Fruit fly (Drosophila melanogaster) whole organism, larva: Measurements from ENCODE around the gene Ctr1B.

Experiments used
- noc ChIP-seq: fragments of 200-800 bp; sonication (Bioruptor generic); optimal IDR thresholded peaks from 3 replicates; lab custom pipeline; 2019; ENCODE audit warnings: missing biosample characterization, mild to moderate bottlenecking, missing genetic modification characterization, moderate library complexity

Gene Ctr1B

DNA sequence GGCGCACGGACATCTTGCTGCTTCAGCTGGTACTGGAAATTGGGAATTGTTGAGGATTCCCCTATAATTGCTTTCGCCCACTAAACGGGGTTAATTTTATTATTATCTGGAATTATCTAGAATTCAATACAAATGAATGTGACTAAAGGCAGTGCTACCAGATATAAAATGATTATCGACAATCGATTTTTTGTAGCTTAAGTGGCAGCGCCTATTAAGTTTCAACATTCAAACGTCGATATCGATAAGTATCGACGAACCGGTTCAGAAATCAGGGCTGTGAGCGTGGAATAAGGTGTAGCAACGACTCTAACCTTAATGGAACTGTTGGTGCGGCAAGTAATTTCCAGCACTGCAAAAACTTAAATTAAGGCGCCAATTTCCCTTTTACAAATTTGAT lies 12.3 kb upstream of the Ctr1B start, which contains the start of gene Sgt1:
TSS of gene Sgt1 (minus strand) at position 165 of the 400 bp plus-strand sequence.
- TF ChIP-seq noc (tag; lab: Kevin White, UChicago) = no peak

DNA sequence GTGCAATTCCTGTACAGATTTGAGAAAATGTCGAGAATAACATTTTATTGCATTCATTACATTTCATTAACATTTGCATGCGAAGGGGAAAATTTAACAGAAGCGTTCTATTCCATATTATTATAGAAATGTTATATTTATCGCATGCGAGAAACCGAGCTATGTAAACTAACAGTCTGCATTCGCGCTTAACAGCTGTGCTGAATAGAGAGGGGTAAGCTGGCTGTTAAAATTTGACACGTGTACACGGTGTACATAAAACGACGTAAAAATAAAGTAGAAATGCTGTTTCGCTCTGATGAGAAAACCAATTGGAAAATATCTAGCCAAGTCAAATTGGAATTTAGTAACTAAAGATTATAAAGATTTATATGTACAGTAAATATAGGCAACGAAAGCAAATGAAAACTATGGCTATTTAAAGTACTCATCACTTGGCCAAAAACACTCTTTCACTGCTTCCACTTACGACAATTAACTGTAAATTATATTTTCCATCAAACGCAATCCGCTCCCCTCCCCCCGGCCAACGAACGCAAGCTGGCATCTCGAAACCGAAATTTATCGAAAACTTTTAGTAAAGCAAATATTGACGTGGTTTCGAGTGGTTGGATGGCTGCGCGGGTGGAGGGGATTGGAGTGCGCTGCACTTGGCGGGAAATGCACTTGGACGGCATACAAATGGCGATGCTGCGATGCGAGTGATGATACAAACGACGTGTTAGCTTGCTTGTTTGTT lies 11.1 kb upstream of the Ctr1B start:
- TF ChIP-seq noc (tag; lab: Kevin White, UChicago) = no peak

- no peak for TF ChIP-seq noc (tag; lab: Kevin White, UChicago)
These were observed 10.5 kb upstream of the Ctr1B start for dm6 chr3R:8306927-8307261.

DNA sequence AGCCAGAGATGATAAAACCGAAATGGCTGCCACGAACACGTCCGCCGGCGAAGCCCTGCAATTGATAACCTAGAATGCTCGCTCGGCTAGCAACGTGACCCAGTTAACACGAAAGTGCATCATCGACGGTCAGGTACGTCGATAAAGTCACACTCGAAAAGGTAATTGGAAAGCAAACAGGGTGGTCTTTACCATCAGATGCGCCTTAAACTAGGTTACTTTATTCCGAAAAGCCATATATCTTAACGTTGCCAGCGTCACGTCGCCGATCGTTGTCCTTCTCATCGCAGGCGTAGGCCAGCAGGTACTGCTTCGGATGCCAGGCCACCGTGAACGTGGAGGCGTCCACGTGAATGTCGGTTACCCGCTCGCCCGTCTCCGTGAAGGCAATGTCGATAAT lies 10.1 kb upstream of the Ctr1B start:
- TF ChIP-seq noc (tag; lab: Kevin White, UChicago) = no peak

DNA sequence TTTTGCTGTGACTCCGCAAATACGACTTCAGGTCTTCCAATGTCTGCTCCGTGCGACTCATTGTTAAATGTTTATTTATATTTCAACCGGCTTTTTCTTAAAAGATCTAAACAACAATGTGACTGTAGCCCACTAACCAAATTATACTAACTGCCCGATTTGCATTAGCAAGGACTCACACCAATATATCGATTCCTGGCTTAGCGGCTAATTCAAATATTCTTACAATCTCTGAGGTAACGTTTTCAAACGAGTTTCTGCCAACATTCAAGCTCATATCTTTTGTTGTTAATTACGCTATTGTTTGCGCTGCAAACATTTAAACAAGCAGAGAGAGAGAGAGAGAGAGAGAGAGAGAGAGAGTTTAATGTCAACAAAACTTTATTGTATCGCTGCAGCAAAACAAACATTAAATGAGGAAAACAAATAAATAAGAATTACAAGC lies 8.9 kb upstream of the Ctr1B start, which contains the start of gene tex:
TSS of gene tex (minus strand) at position 131 of the 445 bp plus-strand sequence.
- no peak for TF ChIP-seq noc (tag; lab: Kevin White, UChicago)

DNA sequence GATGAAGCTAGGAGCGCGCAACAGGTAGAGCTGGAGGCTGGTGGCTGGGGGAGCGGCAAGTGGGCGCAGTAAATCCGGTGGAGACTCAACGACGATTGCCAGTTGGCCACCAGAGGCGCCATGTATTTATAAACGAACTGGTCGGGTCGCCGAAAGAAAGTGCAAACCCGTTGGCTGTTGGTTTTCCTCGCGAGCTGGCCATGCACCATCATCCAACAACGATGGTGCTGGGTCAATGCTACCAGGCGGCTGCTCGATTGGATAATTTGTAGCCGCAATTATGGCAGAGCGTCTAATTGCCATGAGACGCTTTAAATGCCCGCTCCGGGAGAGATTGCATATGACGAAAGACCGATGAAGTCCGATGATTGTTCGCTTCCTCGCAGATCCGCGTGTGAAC lies 6.7 kb upstream of the Ctr1B start, which contains the start of gene CG11693:
TSS of gene CG11693 (minus strand) at position 101 of the 400 bp plus-strand sequence.
- no peak for TF ChIP-seq noc (tag; lab: Kevin White, UChicago)

DNA sequence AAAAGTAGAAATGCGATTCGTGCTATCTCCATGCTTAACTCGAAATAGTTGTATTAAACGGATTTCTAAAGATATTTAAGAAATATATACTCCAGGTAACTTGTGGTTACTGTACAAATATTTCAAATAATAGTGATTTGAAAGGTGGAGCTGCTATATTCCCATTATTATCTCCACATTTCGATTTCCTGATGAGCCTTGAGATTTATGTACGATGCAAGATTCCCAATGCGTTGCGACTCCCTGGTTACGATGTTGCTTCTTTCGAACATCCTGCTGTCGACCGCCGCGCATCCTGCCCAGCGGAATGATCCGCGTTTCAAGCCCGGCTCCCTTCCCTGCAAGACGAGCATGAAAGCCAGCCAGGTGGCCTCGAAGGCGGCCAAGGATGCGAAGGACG lies 5.4 kb upstream of the Ctr1B start, which contains the start of the genes CG11694 and CG11698:
TSS of gene CG11694 (minus strand) at position 101 of the 400 bp plus-strand sequence.
TSS of gene CG11698 (plus strand) at position 152 of the 400 bp plus-strand sequence.
- TF ChIP-seq noc (tag; lab: Kevin White, UChicago) = no peak

- no peak for TF ChIP-seq noc (tag; lab: Kevin White, UChicago)
These were observed 4.4 kb upstream of the Ctr1B start, which contains the start of gene CG7483 for dm6 chr3R:8313038-8313437. Gene CG7483 (plus strand): TSS chr3R:8313208.

DNA sequence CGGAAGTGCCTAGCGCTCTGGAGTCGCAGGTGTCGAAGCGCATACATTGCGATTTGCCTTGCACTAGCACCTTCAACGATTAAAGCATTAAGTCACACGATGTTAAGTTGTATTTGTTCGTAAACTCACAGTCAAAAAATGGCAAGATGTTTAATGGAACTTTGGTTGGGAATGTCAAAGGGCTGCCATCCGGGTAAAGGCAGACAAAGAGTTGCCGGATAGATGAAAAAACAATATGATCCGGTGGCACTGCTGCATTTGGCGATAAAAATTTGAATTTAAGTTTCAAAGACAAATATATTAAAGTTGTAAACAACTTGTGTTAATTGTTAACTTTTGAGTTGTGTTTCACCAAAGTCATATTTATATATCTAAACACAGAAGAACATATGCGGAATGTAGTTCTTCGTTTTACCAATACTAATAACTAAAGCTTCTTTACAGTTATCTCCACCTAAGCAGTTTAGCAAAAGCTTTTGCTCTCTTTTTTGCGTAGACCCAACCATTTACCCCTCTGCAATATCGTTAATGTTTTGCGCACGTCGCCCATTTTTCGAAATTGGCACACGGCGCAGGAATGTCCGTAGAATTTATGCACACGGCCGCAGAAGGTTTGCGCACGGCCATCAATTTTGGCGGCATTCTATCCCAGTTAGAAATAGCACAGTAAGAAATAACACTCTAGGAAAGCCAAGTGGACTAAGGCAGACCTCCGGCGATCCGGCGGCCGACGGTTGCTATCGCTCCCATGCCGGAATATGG lies 887 bp upstream of the Ctr1B start, which contains the start of gene Coq2:
TSS of gene Coq2 (minus strand) at position 200 of the 762 bp plus-strand sequence.
- no peak for TF ChIP-seq noc (tag; lab: Kevin White, UChicago)

- TF ChIP-seq noc (tag; lab: Kevin White, UChicago) = no peak
These were observed 410 bp downstream of the Ctr1B start for dm6 chr3R:8317709-8318335.

dm6 chr3R:8321447-8321846 lies 4.0 kb downstream of the Ctr1B start, which contains the start of gene Or85a:
Gene Or85a (plus strand): TSS chr3R:8321747.
- no peak for TF ChIP-seq noc (tag; lab: Kevin White, UChicago)

- no peak for TF ChIP-seq noc (tag; lab: Kevin White, UChicago)
These were observed 6.6 kb downstream of the Ctr1B start, which contains the start of gene CG7443 for dm6 chr3R:8324016-8324415. Gene CG7443 (plus strand): TSS chr3R:8324316.

- TF ChIP-seq noc (tag; lab: Kevin White, UChicago) = no peak
These were observed 9.5 kb downstream of the Ctr1B start for dm6 chr3R:8326884-8327283.

dm6 chr3R:8327967-8328789 lies 10.8 kb downstream of the Ctr1B start:
- no peak for TF ChIP-seq noc (tag; lab: Kevin White, UChicago)

DNA sequence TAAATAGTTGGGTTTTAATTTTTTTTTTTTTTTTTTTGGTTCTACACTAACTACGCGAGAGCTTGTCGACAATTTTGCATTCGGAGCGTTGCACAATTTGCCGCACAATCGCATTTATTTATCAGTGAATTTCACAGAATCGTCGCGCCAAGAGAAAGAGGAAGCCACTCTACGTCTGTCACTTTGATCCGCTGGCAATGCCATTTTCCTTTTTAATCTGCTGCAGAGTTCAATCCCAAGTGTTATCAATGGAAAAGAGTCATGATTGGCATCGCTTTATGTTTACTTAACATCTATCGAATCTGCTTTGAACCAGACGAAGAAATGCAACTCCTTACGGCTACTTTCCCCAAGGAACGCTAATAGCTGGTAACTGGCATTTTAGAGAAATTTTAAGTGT lies 12.2 kb downstream of the Ctr1B start:
- no peak for TF ChIP-seq noc (tag; lab: Kevin White, UChicago)
